Fruit fly (Drosophila melanogaster) whole organism, embryonic: ENCODE data around the gene Cdc5.
A peak's percentile ranks its signal among the peaks of the same experiment; 100 is the strongest.

Experiments
- Aef1 ChIP-seq: fragments of 200-800 bp; sonication (Bioruptor generic); IDR thresholded peaks from 3 replicates; pipeline ENCODE4 v1.3.6; 2022; ENCODE audit warnings: missing biosample characterization, missing genetic modification characterization
- Awh ChIP-seq: fragments of 200-800 bp; sonication (Bioruptor generic); IDR thresholded peaks from 2 replicates; pipeline ENCODE4, ENCODE4 v1.3.6; 2022; ENCODE audit warnings: missing biosample characterization, missing genetic modification characterization
- Blimp-1 ChIP-seq: fragments of 200-800 bp; sonication (Bioruptor generic); optimal IDR thresholded peaks from 3 replicates; lab custom pipeline; 2018; ENCODE audit warnings: missing biosample characterization, missing genetic modification characterization, mild to moderate bottlenecking, moderate library complexity, missing genetic modification reagents
- CG10209 ChIP-seq: fragments of 200-800 bp; sonication (Bioruptor generic); optimal IDR thresholded peaks from 3 replicates; lab custom pipeline; 2017; ENCODE audit warnings: missing biosample characterization, mild to moderate bottlenecking, missing genetic modification characterization, missing genetic modification reagents
- CG10979 ChIP-seq: fragments of 200-800 bp; sonication (Bioruptor generic); optimal IDR thresholded peaks from 2 replicates; lab custom pipeline; 2018; ENCODE audit warnings: missing biosample characterization, mild to moderate bottlenecking, missing genetic modification characterization, moderate library complexity
- CG11696 ChIP-seq: fragments of 200-800 bp; sonication (Bioruptor generic); IDR thresholded peaks from 2 replicates; pipeline ENCODE4 v1.3.6; 2022; ENCODE audit warnings: missing biosample characterization, missing genetic modification characterization
- CG1233 ChIP-seq: fragments of 200-800 bp; sonication (Bioruptor generic); optimal IDR thresholded peaks from 4 replicates; lab custom pipeline; 2018; ENCODE audit warnings: missing biosample characterization, mild to moderate bottlenecking, missing genetic modification characterization
- CG14050 ChIP-seq: fragments of 200-800 bp; sonication (Bioruptor generic); IDR thresholded peaks from 3 replicates; pipeline ENCODE4 v1.3.6; 2022; ENCODE audit warnings: missing biosample characterization, missing genetic modification characterization
- CG15479 ChIP-seq: fragments of 200-800 bp; sonication (Bioruptor generic); optimal IDR thresholded peaks from 3 replicates; lab custom pipeline; 2019; ENCODE audit warnings: missing biosample characterization, mild to moderate bottlenecking, missing genetic modification characterization, moderate library complexity
- CG17328 ChIP-seq: fragments of 200-800 bp; sonication (Bioruptor generic); IDR thresholded peaks from 2 replicates; pipeline ENCODE4 v1.3.6; 2022; ENCODE audit warnings: missing biosample characterization, missing genetic modification characterization
- CG17829 ChIP-seq: fragments of 200-800 bp; optimal IDR thresholded peaks from 2 replicates; lab custom pipeline; 2019; ENCODE audit warnings: missing biosample characterization, mild to moderate bottlenecking, missing genetic modification characterization, moderate library complexity
- CG18262 ChIP-seq: fragments of 200-800 bp; optimal IDR thresholded peaks from 3 replicates; lab custom pipeline; 2019; ENCODE audit warnings: missing biosample characterization, mild to moderate bottlenecking, missing genetic modification characterization, moderate library complexity
- CG3847 ChIP-seq: fragments of 200-800 bp; sonication (Bioruptor generic); IDR thresholded peaks from 2 replicates; pipeline ENCODE4 v1.3.6; 2022; ENCODE audit warnings: missing biosample characterization, missing genetic modification characterization
- CG5953 ChIP-seq: fragments of 200-800 bp; sonication (Bioruptor generic); IDR thresholded peaks from 2 replicates; pipeline ENCODE4 v1.3.6; 2022; ENCODE audit warnings: missing biosample characterization, missing genetic modification characterization
- CG7357 ChIP-seq: fragments of 200-800 bp; sonication (Bioruptor generic); IDR thresholded peaks from 3 replicates; pipeline ENCODE4 v1.3.6; 2022; ENCODE audit warnings: missing biosample characterization, missing genetic modification characterization
- CG8281 ChIP-seq: fragments of 200-800 bp; sonication (Bioruptor generic); optimal IDR thresholded peaks from 2 replicates; lab custom pipeline; 2018; ENCODE audit warnings: missing biosample characterization, mild to moderate bottlenecking, missing genetic modification characterization, moderate library complexity
- CG9215 ChIP-seq: fragments of 200-800 bp; sonication (Bioruptor generic); IDR thresholded peaks from 2 replicates; pipeline ENCODE4 v1.3.6; 2022; ENCODE audit warnings: missing biosample characterization, missing genetic modification characterization
- D ChIP-seq, 2 experiments: fragments of 200-800 bp in 1 of 2; fragments of >200 bp in 1 of 2; sonication (Bioruptor generic) in 1 of 2; optimal IDR thresholded peaks; 2 replicates in 1 of 2; 3 replicates in 1 of 2; lab custom pipeline; 2017; ENCODE audit warnings: mild to moderate bottlenecking in 1 of 2, missing biosample characterization in 1 of 2, missing genetic modification characterization in 1 of 2, missing genetic modification reagents in 1 of 2
- D19A ChIP-seq: fragments of 200-800 bp; optimal IDR thresholded peaks from 3 replicates; lab custom pipeline; 2019; ENCODE audit warnings: missing biosample characterization, mild to moderate bottlenecking, missing genetic modification characterization, moderate library complexity
- Dp ChIP-seq: fragments of 200-800 bp; sonication (Bioruptor generic); optimal IDR thresholded peaks from 2 replicates; lab custom pipeline; 2018; ENCODE audit warnings: missing biosample characterization, mild to moderate bottlenecking, missing genetic modification characterization, moderate library complexity
- H15 ChIP-seq: fragments of 200-800 bp; sonication (Bioruptor generic); IDR thresholded peaks from 3 replicates; pipeline ENCODE4 v1.3.6; 2022; ENCODE audit warnings: missing biosample characterization, missing genetic modification characterization
- Hand ChIP-seq: fragments of 200-800 bp; sonication (Bioruptor generic); optimal IDR thresholded peaks from 2 replicates; lab custom pipeline; 2017; ENCODE audit warnings: mild to moderate bottlenecking, missing biosample characterization, missing genetic modification reagents, missing genetic modification characterization
- Hr3 ChIP-seq: fragments of 200-800 bp; sonication (Bioruptor generic); optimal IDR thresholded peaks from 3 replicates; lab custom pipeline; 2016; ENCODE audit warnings: missing biosample characterization, missing genetic modification characterization
- Mes4 ChIP-seq: fragments of 200-800 bp; sonication (Bioruptor generic); optimal IDR thresholded peaks from 2 replicates; lab custom pipeline; 2016; ENCODE audit warnings: missing biosample characterization, missing genetic modification characterization
- NFAT ChIP-seq: fragments of 200-800 bp; sonication (Bioruptor generic); IDR thresholded peaks from 2 replicates; pipeline ENCODE4 v1.3.6; 2022; ENCODE audit warnings: missing biosample characterization, missing genetic modification characterization
- Optix ChIP-seq: fragments of 200-800 bp; sonication (Bioruptor generic); IDR thresholded peaks from 3 replicates; pipeline ENCODE4 v1.3.6; 2022; ENCODE audit warnings: missing biosample characterization, missing genetic modification characterization
- Rfx ChIP-seq: fragments of 200-800 bp; sonication (Bioruptor generic); IDR thresholded peaks from 2 replicates; pipeline ENCODE4 v1.3.6; 2022; ENCODE audit warnings: missing biosample characterization, missing genetic modification characterization
- ara ChIP-seq: fragments of 200-800 bp; sonication (Bioruptor generic); IDR thresholded peaks from 2 replicates; pipeline ENCODE4 v1.3.6; 2022; ENCODE audit warnings: missing biosample characterization, missing genetic modification characterization
- az2 ChIP-seq: fragments of 200-800 bp; sonication (Bioruptor generic); optimal IDR thresholded peaks from 3 replicates; lab custom pipeline; 2016; ENCODE audit warnings: missing biosample characterization, missing genetic modification characterization
- caup ChIP-seq: fragments of 200-800 bp; sonication (Bioruptor generic); optimal IDR thresholded peaks from 3 replicates; lab custom pipeline; 2017; ENCODE audit warnings: missing biosample characterization, mild to moderate bottlenecking, missing genetic modification characterization, moderate library complexity; ENCODE audit not compliant: severe bottlenecking
- corto ChIP-seq: fragments of 200-800 bp; sonication (Bioruptor generic); optimal IDR thresholded peaks from 2 replicates; lab custom pipeline; 2016; ENCODE audit warnings: missing biosample characterization, mild to moderate bottlenecking, missing genetic modification characterization, moderate library complexity
- cwo ChIP-seq: fragments of 200-800 bp; sonication (Bioruptor generic); optimal IDR thresholded peaks from 3 replicates; lab custom pipeline; 2017; ENCODE audit warnings: missing biosample characterization, missing genetic modification characterization, mild to moderate bottlenecking, moderate library complexity, missing genetic modification reagents
- esg ChIP-seq: fragments of 200-800 bp; sonication (Bioruptor generic); conservative IDR thresholded peaks from 2 replicates; pipeline ENCODE4 v1.3.6; 2022; ENCODE audit warnings: missing biosample characterization, missing genetic modification characterization
- fd102C ChIP-seq: fragments of 200-800 bp; sonication (Bioruptor generic); optimal IDR thresholded peaks from 2 replicates; lab custom pipeline; 2018; ENCODE audit warnings: missing biosample characterization, mild to moderate bottlenecking, missing genetic modification characterization, moderate library complexity
- grau ChIP-seq: fragments of 200-800 bp; optimal IDR thresholded peaks from 3 replicates; lab custom pipeline; 2019; ENCODE audit warnings: missing biosample characterization, mild to moderate bottlenecking, missing genetic modification characterization, moderate library complexity
- grn ChIP-seq: fragments of 200-800 bp; sonication (Bioruptor generic); optimal IDR thresholded peaks from 3 replicates; lab custom pipeline; 2017; ENCODE audit warnings: missing biosample characterization, missing genetic modification characterization
- gsb ChIP-seq: fragments of 200-800 bp; sonication (Bioruptor generic); IDR thresholded peaks from 2 replicates; pipeline ENCODE4 v1.3.6; 2022; ENCODE audit warnings: missing biosample characterization, missing genetic modification characterization
- jumu ChIP-seq: fragments of 200-800 bp; sonication (Bioruptor generic); optimal IDR thresholded peaks from 3 replicates; lab custom pipeline; 2016; ENCODE audit warnings: missing biosample characterization, missing genetic modification characterization
- lbe ChIP-seq: fragments of 200-800 bp; sonication (Bioruptor generic); optimal IDR thresholded peaks from 2 replicates; lab custom pipeline; 2016; ENCODE audit warnings: missing biosample characterization, mild to moderate bottlenecking, missing genetic modification characterization
- lola ChIP-seq, 3 experiments: fragments of >200 bp in 2 of 3; fragments of 200-800 bp in 1 of 3; sonication (Bioruptor generic) in 1 of 3; optimal IDR thresholded peaks; 2 replicates each; lab custom pipeline; 2017 to 2019; ENCODE audit warnings: missing biosample characterization in 3 of 3, missing genetic modification characterization in 3 of 3, mild to moderate bottlenecking in 1 of 3, moderate library complexity in 1 of 3
- nmo ChIP-seq: fragments of 200-800 bp; sonication (Bioruptor generic); optimal IDR thresholded peaks from 2 replicates; lab custom pipeline; 2018; ENCODE audit warnings: missing biosample characterization, mild to moderate bottlenecking, missing genetic modification characterization, moderate library complexity
- nom ChIP-seq: fragments of 200-800 bp; sonication (Bioruptor generic); optimal IDR thresholded peaks from 2 replicates; lab custom pipeline; 2017; ENCODE audit warnings: missing biosample characterization, missing genetic modification characterization, mild to moderate bottlenecking, moderate library complexity, missing genetic modification reagents
- peb ChIP-seq: fragments of 200-800 bp; sonication (Bioruptor generic); IDR thresholded peaks from 2 replicates; pipeline ENCODE4 v1.3.6; 2022; ENCODE audit warnings: missing biosample characterization, missing genetic modification characterization
- phol ChIP-seq: fragments of 200-800 bp; sonication (Bioruptor generic); optimal IDR thresholded peaks from 3 replicates; lab custom pipeline; 2018; ENCODE audit warnings: missing biosample characterization, mild to moderate bottlenecking, missing genetic modification characterization, moderate library complexity
- prd ChIP-seq, 3 experiments: fragments of >200 bp in 2 of 3; fragments of 200-800 bp in 1 of 3; sonication (Bioruptor generic) in 1 of 3; optimal IDR thresholded peaks in 2 of 3; IDR thresholded peaks in 1 of 3; 2 replicates in 2 of 3; 3 replicates in 1 of 3; pipeline versions ENCODE4 v1.3.6 to Lab custom; 2017 to 2022; ENCODE audit warnings: missing biosample characterization in 1 of 3, missing genetic modification characterization in 1 of 3
- psq ChIP-seq: fragments of 200-800 bp; sonication (Bioruptor generic); optimal IDR thresholded peaks from 2 replicates; lab custom pipeline; 2017; ENCODE audit warnings: missing biosample characterization, missing genetic modification characterization
- seq ChIP-seq: fragments of 200-800 bp; sonication (Bioruptor generic); IDR thresholded peaks from 2 replicates; pipeline ENCODE4 v1.3.6; 2022; ENCODE audit warnings: missing biosample characterization, missing genetic modification characterization
- ssp ChIP-seq: fragments of 200-800 bp; sonication (Bioruptor generic); IDR thresholded peaks from 2 replicates; pipeline ENCODE4 v1.3.6; 2022; ENCODE audit warnings: missing biosample characterization, missing genetic modification characterization

Gene Cdc5

dm6 chr3L:380886-381546 lies 19.8 kb upstream of the Cdc5 start (continued):
- no peak for TF ChIP-seq Mes4 (GFP tag; lab: Kevin White, UChicago)
- peak; percentile 70 for TF ChIP-seq CG18262 (tag; lab: Kevin White, UChicago)
- no peak for TF ChIP-seq CG11696
- peak; percentile 33 for TF ChIP-seq nmo (GFP tag; lab: Kevin White, UChicago)
- TF ChIP-seq Hand (GFP tag; lab: Kevin White, UChicago): no peak
- no peak for TF ChIP-seq prd (optimal IDR thresholded peaks at IDR 0.05; lab: Kevin White, UChicago)
- TF ChIP-seq prd (GFP tag; IDR thresholded peaks at IDR 0.05; lab: Robert Waterston, UW): peak; percentile 62; the same call in 1 of the 3 replicates
- TF ChIP-seq fd102C (GFP tag; lab: Kevin White, UChicago): peak; percentile 39
- TF ChIP-seq seq (GFP tag; lab: Robert Waterston, UW): no peak
- no peak for TF ChIP-seq esg
- TF ChIP-seq lola (GFP tag; optimal IDR thresholded peaks at IDR 0.05; lab: Kevin White, UChicago): peak in 1 of 3 experiments; percentile 71
- TF ChIP-seq Dp (GFP tag; lab: Kevin White, UChicago): no peak
- peak; percentile 66 for TF ChIP-seq nom
- TF ChIP-seq lbe (GFP tag; lab: Kevin White, UChicago): no peak
- peak; percentile 57 for TF ChIP-seq phol
- no peak for TF ChIP-seq caup
- TF ChIP-seq CG14050 (GFP tag; lab: Robert Waterston, UW): no peak
- no peak for TF ChIP-seq corto (GFP tag; lab: Kevin White, UChicago)
- no peak for TF ChIP-seq D (optimal IDR thresholded peaks at IDR 0.05; lab: Kevin White, UChicago)
- TF ChIP-seq D (GFP tag; optimal IDR thresholded peaks at IDR 0.05; lab: Kevin White, UChicago): no peak
- no peak for TF ChIP-seq Aef1 (GFP tag; lab: Robert Waterston, UW)
- TF ChIP-seq CG7357 (GFP tag; lab: Robert Waterston, UW): no peak
- TF ChIP-seq peb: no peak
- TF ChIP-seq CG10979 (tag; lab: Kevin White, UChicago): peak; percentile 74
- no peak for TF ChIP-seq cwo (GFP tag; lab: Kevin White, UChicago)
- TF ChIP-seq az2 (GFP tag; lab: Kevin White, UChicago): peak; percentile 19
- no peak for TF ChIP-seq CG9215 (GFP tag; lab: Robert Waterston, UW)
- TF ChIP-seq CG17829 (tag; lab: Kevin White, UChicago): peak; percentile 64
- TF ChIP-seq CG15479: peak; percentile 68
- TF ChIP-seq H15: 0 out of 3 replicates have a peak, but pooled peaks have one; percentile 6
- TF ChIP-seq CG1233 (GFP tag; lab: Kevin White, UChicago): peak; percentile 39
- peak; percentile 21 for TF ChIP-seq grau (tag; lab: Kevin White, UChicago)
- no peak for TF ChIP-seq ssp (GFP tag; lab: Robert Waterston, UW)
- TF ChIP-seq CG8281 (tag; lab: Kevin White, UChicago): no peak
- peak; percentile 42 for TF ChIP-seq Blimp-1 (GFP tag; lab: Kevin White, UChicago)
- TF ChIP-seq NFAT: no peak
- TF ChIP-seq Rfx (GFP tag; lab: Robert Waterston, UW): no peak
- peak; percentile 14 for TF ChIP-seq D19A
- no peak for TF ChIP-seq CG10209
- peak; percentile 59 for TF ChIP-seq CG17328 (GFP tag; lab: Robert Waterston, UW)
- peak; percentile 67 for TF ChIP-seq grn
- TF ChIP-seq Optix (GFP tag; lab: Robert Waterston, UW): no peak
- no peak for TF ChIP-seq CG5953 (GFP tag; lab: Robert Waterston, UW)
- TF ChIP-seq gsb (GFP tag; lab: Robert Waterston, UW): no peak
- TF ChIP-seq jumu (GFP tag; lab: Kevin White, UChicago): no peak
- no peak for TF ChIP-seq CG3847
- TF ChIP-seq psq (GFP tag; lab: Kevin White, UChicago): no peak
- TF ChIP-seq Awh (GFP tag; lab: Robert Waterston, UW): no peak
- TF ChIP-seq ara (GFP tag; lab: Robert Waterston, UW): 0 out of 2 replicates have a peak, but pooled peaks have one; percentile 40
- TF ChIP-seq Hr3: no peak
